Fruit fly (Drosophila melanogaster) whole organism, pupa: Measurements from ENCODE around the gene TBC1D23.

Experiments used
- CG10348 ChIP-seq: fragments of 200-800 bp; sonication (Bioruptor generic); IDR thresholded peaks from 2 replicates; pipeline ENCODE4 v1.3.6; 2022; ENCODE audit warnings: missing biosample characterization, missing genetic modification characterization
- CG13204 ChIP-seq: fragments of 200-800 bp; sonication (Bioruptor generic); optimal IDR thresholded peaks from 2 replicates; lab custom pipeline; 2018; ENCODE audit warnings: missing biosample characterization, mild to moderate bottlenecking, missing genetic modification characterization, moderate library complexity
- CG17806 ChIP-seq: fragments of 200-800 bp; sonication (Bioruptor generic); optimal IDR thresholded peaks from 2 replicates; lab custom pipeline; 2018; ENCODE audit warnings: missing biosample characterization, mild to moderate bottlenecking, missing genetic modification characterization, moderate library complexity
- CG34367 ChIP-seq: fragments of 200-800 bp; sonication (Bioruptor generic); optimal IDR thresholded peaks from 2 replicates; lab custom pipeline; 2018; ENCODE audit warnings: missing biosample characterization, mild to moderate bottlenecking, missing genetic modification characterization
- CG9948 ChIP-seq: fragments of 200-800 bp; sonication (Bioruptor generic); optimal IDR thresholded peaks from 2 replicates; lab custom pipeline; 2018; ENCODE audit warnings: missing biosample characterization, mild to moderate bottlenecking, missing genetic modification characterization, moderate library complexity
- EcR ChIP-seq: fragments of 200-800 bp; sonication (Bioruptor generic); optimal IDR thresholded peaks from 3 replicates; lab custom pipeline; 2019; ENCODE audit warnings: missing biosample characterization, missing genetic modification characterization, mild to moderate bottlenecking, moderate library complexity, missing genetic modification reagents
- Snoo ChIP-seq: fragments of 200-800 bp; sonication (Bioruptor generic); optimal IDR thresholded peaks from 3 replicates; lab custom pipeline; 2017; ENCODE audit warnings: missing biosample characterization, mild to moderate bottlenecking, missing genetic modification characterization, inconsistent platforms
- fd96Ca ChIP-seq: fragments of 200-800 bp; sonication (Bioruptor generic); IDR thresholded peaks from 3 replicates; pipeline ENCODE4 v1.3.6; 2022; ENCODE audit warnings: missing biosample characterization, missing genetic modification characterization
- gl ChIP-seq: fragments of 200-800 bp; sonication (Bioruptor generic); optimal IDR thresholded peaks from 2 replicates; lab custom pipeline; 2018; ENCODE audit warnings: missing biosample characterization, mild to moderate bottlenecking, missing genetic modification characterization
- rn ChIP-seq: fragments of 200-800 bp; sonication (Bioruptor generic); IDR thresholded peaks from 2 replicates; pipeline ENCODE4 v1.3.6; 2022; ENCODE audit warnings: missing biosample characterization, missing genetic modification characterization

dm6 chr2L:1108029-1108688 lies 21.0 kb upstream of the TBC1D23 start, which contains the start of the genes PolrMT and CG14339:
- TF ChIP-seq EcR (no peak), CG10348 (GFP tag; lab: Robert Waterston, UW) (no peak), CG34367 (tag; lab: Kevin White, UChicago) (no peak), CG13204 (GFP tag; lab: Kevin White, UChicago) (no peak), CG9948 (tag; lab: Kevin White, UChicago) (no peak), CG17806 (tag; lab: Kevin White, UChicago) (no peak), gl (no peak), Snoo (tag; lab: Kevin White, UChicago) (no peak), rn (GFP tag; lab: Robert Waterston, UW) (no peak), fd96Ca (GFP tag; lab: Robert Waterston, UW) (no peak)
